Worm (Caenorhabditis elegans) whole organism, L1 larva: Measurements from ENCODE around the gene fbxb-13.

Experiments
- C04F5.9 ChIP-seq: sonication (generic microtip); optimal IDR thresholded peaks from 2 replicates; lab custom pipeline; 2016; ENCODE audit warnings: missing genetic modification characterization, missing compliant biosample characterization
- C34B4.2 ChIP-seq: sonication (generic microtip); optimal IDR thresholded peaks from 2 replicates; lab custom pipeline; 2017; ENCODE audit warnings: mild to moderate bottlenecking, missing genetic modification characterization, missing compliant biosample characterization
- alr-1 ChIP-seq: fragments of 200-800 bp; sonication (Bioruptor generic); optimal IDR thresholded peaks from 2 replicates; lab custom pipeline; 2018; ENCODE audit warnings: borderline replicate concordance, mild to moderate bottlenecking, missing genetic modification characterization, missing compliant biosample characterization
- aly-2 ChIP-seq: fragments of 150-350 bp; optimal IDR thresholded peaks from 2 replicates; lab custom pipeline; 2014; ENCODE audit warnings: missing biosample characterization, missing genetic modification characterization
- ceh-88 ChIP-seq: fragments of 200-800 bp; sonication (Bioruptor generic); IDR thresholded peaks from 2 replicates; pipeline ENCODE4 v1.3.6; 2022; ENCODE audit warnings: missing genetic modification characterization, missing compliant biosample characterization
- dsc-1 ChIP-seq: sonication (generic microtip); optimal IDR thresholded peaks from 2 replicates; lab custom pipeline; 2016; ENCODE audit warnings: mild to moderate bottlenecking, missing genetic modification characterization, missing compliant biosample characterization
- elt-2 ChIP-seq: sonication (generic microtip); optimal IDR thresholded peaks from 2 replicates; lab custom pipeline; 2016; ENCODE audit warnings: missing genetic modification characterization, mild to moderate bottlenecking, inconsistent platforms, missing compliant biosample characterization, missing genetic modification reagents
- ets-5 ChIP-seq: fragments of 200-800 bp; sonication (Bioruptor generic); IDR thresholded peaks from 2 replicates; pipeline ENCODE4 v1.3.6; 2022; ENCODE audit warnings: missing genetic modification characterization, missing compliant biosample characterization
- fkh-4 ChIP-seq: sonication (generic microtip); optimal IDR thresholded peaks from 2 replicates; lab custom pipeline; 2016; ENCODE audit warnings: missing compliant biosample characterization, missing genetic modification characterization, borderline replicate concordance
- hlh-4 ChIP-seq: sonication (generic microtip); optimal IDR thresholded peaks from 2 replicates; lab custom pipeline; 2016; ENCODE audit warnings: mild to moderate bottlenecking, missing genetic modification characterization, missing compliant biosample characterization
- irx-1 ChIP-seq: sonication (generic microtip); optimal IDR thresholded peaks from 2 replicates; lab custom pipeline; 2016; ENCODE audit warnings: missing genetic modification characterization, missing compliant biosample characterization
- lin-13 ChIP-seq: fragments of 150-350 bp; optimal IDR thresholded peaks from 2 replicates; lab custom pipeline; 2014; ENCODE audit warnings: missing biosample characterization, missing genetic modification reagents, missing genetic modification characterization
- lin-14 ChIP-seq: fragments of 200-800 bp; sonication (Bioruptor generic); optimal IDR thresholded peaks from 2 replicates; lab custom pipeline; 2018; ENCODE audit warnings: mild to moderate bottlenecking, missing genetic modification characterization, moderate library complexity, missing compliant biosample characterization
- lin-15B ChIP-seq: fragments of 150-350 bp; sonication (generic microtip); optimal IDR thresholded peaks from 3 replicates; lab custom pipeline; 2014; ENCODE audit warnings: missing biosample characterization, missing genetic modification characterization
- mef-2 ChIP-seq: fragments of 150-350 bp; optimal IDR thresholded peaks from 2 replicates; lab custom pipeline; 2014; ENCODE audit warnings: missing biosample characterization, missing genetic modification characterization
- nhr-28 ChIP-seq: fragments of 150-350 bp; optimal IDR thresholded peaks from 2 replicates; lab custom pipeline; 2014; ENCODE audit warnings: missing biosample characterization, missing genetic modification characterization
- nhr-77 ChIP-seq: fragments of 150-350 bp; optimal IDR thresholded peaks from 2 replicates; lab custom pipeline; 2014; ENCODE audit warnings: missing biosample characterization, missing genetic modification characterization
- snpc-4 ChIP-seq: fragments of 150-350 bp; optimal IDR thresholded peaks from 2 replicates; lab custom pipeline; 2014; ENCODE audit warnings: missing biosample characterization, missing genetic modification characterization
- snu-23 ChIP-seq: sonication (generic microtip); optimal IDR thresholded peaks from 2 replicates; lab custom pipeline; 2016; ENCODE audit warnings: missing genetic modification characterization, missing compliant biosample characterization
- swsn-7 ChIP-seq: sonication (generic microtip); optimal IDR thresholded peaks from 2 replicates; lab custom pipeline; 2016; ENCODE audit warnings: missing genetic modification characterization, missing compliant biosample characterization
- tlp-1 ChIP-seq: fragments of 150-350 bp; optimal IDR thresholded peaks from 2 replicates; lab custom pipeline; 2014; ENCODE audit warnings: missing biosample characterization, missing genetic modification characterization

The fbxb-13 gene

DNA sequence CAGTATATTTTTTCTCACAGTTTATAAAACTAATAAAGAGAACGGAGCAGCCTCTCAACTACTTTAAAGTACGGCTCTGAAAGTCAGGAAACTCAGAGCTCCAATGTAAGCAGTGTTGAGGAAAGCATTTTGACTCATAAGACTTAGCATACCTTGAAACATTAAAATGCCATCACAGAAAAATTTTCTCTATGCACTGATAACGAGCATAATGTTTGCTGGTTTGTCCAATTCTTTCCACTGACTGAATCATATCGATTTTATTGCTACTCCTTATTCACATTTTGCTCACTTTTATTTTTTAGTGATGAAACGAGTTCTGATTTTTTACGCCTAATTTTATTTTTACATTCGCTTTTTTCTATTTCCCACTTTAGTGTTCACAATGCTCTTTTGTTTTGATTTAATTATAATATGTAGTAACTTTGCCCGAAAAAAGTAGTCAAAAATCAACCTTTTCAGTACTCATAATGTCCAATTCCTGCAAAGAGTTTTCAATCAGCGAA lies 43.9 kb downstream of the fbxb-13 start, which contains the start of gene math-39:
math-39 (plus strand) TSS at position 456 of the 506 bp plus-strand sequence.
- TF ChIP-seq tlp-1 (tag; lab: Kevin White, UChicago) (no peak), mef-2 (tag; lab: Kevin White, UChicago) (no peak), swsn-7 (tag; lab: Kevin White, UChicago) (no peak), lin-15B (tag; lab: Kevin White, UChicago) (no peak), C04F5.9 (tag; lab: Kevin White, UChicago) (no peak), fkh-4 (tag; lab: Kevin White, UChicago) (no peak), hlh-4 (tag; lab: Kevin White, UChicago) (no peak), ets-5 (no peak), aly-2 (no peak), lin-14 (GFP tag; lab: Kevin White, UChicago) (no peak), irx-1 (tag; lab: Kevin White, UChicago) (no peak), dsc-1 (tag; lab: Kevin White, UChicago) (no peak), lin-13 (no peak), alr-1 (tag; lab: Kevin White, UChicago) (no peak), snpc-4 (tag; lab: Kevin White, UChicago) (no peak), snu-23 (no peak), C34B4.2 (tag; lab: Kevin White, UChicago) (no peak), nhr-28 (tag; lab: Kevin White, UChicago) (no peak), nhr-77 (tag; lab: Kevin White, UChicago) (no peak), ceh-88 (GFP tag; lab: Robert Waterston, UW) (no peak)

DNA sequence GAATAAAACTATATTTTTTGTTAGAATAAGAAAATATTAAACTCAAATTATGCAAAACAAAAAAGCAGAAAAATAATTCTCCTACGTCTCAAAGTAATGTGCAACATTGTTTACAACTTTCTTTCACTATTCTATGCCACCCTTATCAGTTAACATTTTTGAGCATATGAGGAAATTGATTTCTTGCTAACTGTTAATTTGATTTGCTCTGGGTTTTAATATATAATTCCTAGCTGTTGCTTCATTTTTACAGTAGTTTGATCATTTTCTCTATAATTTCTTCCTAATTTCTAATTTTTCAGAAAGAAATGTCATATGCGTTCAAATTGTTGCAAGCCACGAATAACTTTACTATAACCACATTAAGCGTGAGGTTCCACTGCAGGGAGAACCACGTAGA lies 48.1 kb downstream of the fbxb-13 start, which contains the start of gene T08E11.1:
T08E11.1 (plus strand) TSS at position 301 of the 400 bp plus-strand sequence.
- TF ChIP-seq lin-13, result no peak
- TF ChIP-seq elt-2 (tag; lab: Kevin White, UChicago), result peak; percentile 47
- TF ChIP-seq snu-23, result no peak
